Worm (Caenorhabditis elegans) whole organism, L2 larva: ENCODE results near the gene ZK512.10.

Experiments used
- C34F6.9 ChIP-seq: fragments of 150-350 bp; optimal IDR thresholded peaks from 2 replicates; lab custom pipeline; 2014; ENCODE audit warnings: missing biosample characterization, missing genetic modification characterization
- F13H6.1 ChIP-seq: sonication (generic microtip); optimal IDR thresholded peaks from 2 replicates; lab custom pipeline; 2016; ENCODE audit warnings: missing genetic modification characterization, missing compliant biosample characterization
- R02D3.7 ChIP-seq: fragments of 150-350 bp; optimal IDR thresholded peaks from 2 replicates; lab custom pipeline; 2014; ENCODE audit warnings: missing biosample characterization, missing genetic modification characterization
- Y55F3AM.14 ChIP-seq: fragments of 200-800 bp; sonication (Bioruptor generic); optimal IDR thresholded peaks from 2 replicates; lab custom pipeline; 2018; ENCODE audit warnings: mild to moderate bottlenecking, missing genetic modification characterization, missing compliant biosample characterization
- aly-2 ChIP-seq: fragments of 150-350 bp; optimal IDR thresholded peaks from 2 replicates; lab custom pipeline; 2014; ENCODE audit warnings: missing biosample characterization, missing genetic modification characterization
- ceh-16 ChIP-seq: fragments of 150-350 bp; optimal IDR thresholded peaks from 2 replicates; lab custom pipeline; 2014; ENCODE audit warnings: missing biosample characterization, missing genetic modification characterization
- ceh-82 ChIP-seq: fragments of 150-350 bp; optimal IDR thresholded peaks from 2 replicates; lab custom pipeline; 2014; ENCODE audit warnings: missing biosample characterization, missing genetic modification characterization
- crh-2 ChIP-seq: sonication (generic microtip); optimal IDR thresholded peaks from 2 replicates; lab custom pipeline; 2017; ENCODE audit warnings: missing biosample characterization, missing genetic modification characterization
- dmd-4 ChIP-seq: sonication (generic microtip); optimal IDR thresholded peaks from 2 replicates; lab custom pipeline; 2017; ENCODE audit warnings: missing biosample characterization, missing genetic modification characterization
- elt-1 ChIP-seq: fragments of 150-350 bp; optimal IDR thresholded peaks from 2 replicates; lab custom pipeline; 2014; ENCODE audit warnings: missing biosample characterization, missing genetic modification characterization
- elt-3 ChIP-seq: sonication (generic microtip); optimal IDR thresholded peaks from 2 replicates; lab custom pipeline; 2017; ENCODE audit warnings: missing biosample characterization, missing genetic modification characterization
- fos-1 ChIP-seq: fragments of 150-350 bp; optimal IDR thresholded peaks from 2 replicates; lab custom pipeline; 2014; ENCODE audit warnings: missing biosample characterization, missing genetic modification characterization
- lin-11 ChIP-seq: fragments of 150-350 bp; sonication (generic microtip); optimal IDR thresholded peaks from 2 replicates; lab custom pipeline; 2014; ENCODE audit warnings: missing biosample characterization, missing genetic modification characterization, inconsistent platforms, mixed read lengths
- lin-13 ChIP-seq: fragments of 150-350 bp; optimal IDR thresholded peaks from 2 replicates; lab custom pipeline; 2014; ENCODE audit warnings: missing biosample characterization, missing genetic modification reagents, missing genetic modification characterization
- lsy-2 ChIP-seq, 2 experiments: fragments of 150-350 bp in 1 of 2; sonication (generic microtip) in 1 of 2; optimal IDR thresholded peaks; 2 replicates each; lab custom pipeline; 2014 to 2017; ENCODE audit warnings: missing biosample characterization in 2 of 2, missing genetic modification characterization in 2 of 2
- mab-5 ChIP-seq: fragments of 150-350 bp; optimal IDR thresholded peaks from 2 replicates; lab custom pipeline; 2014; ENCODE audit warnings: missing biosample characterization, missing genetic modification characterization
- mbf-1 ChIP-seq: sonication (generic microtip); optimal IDR thresholded peaks from 2 replicates; lab custom pipeline; 2017; ENCODE audit warnings: missing biosample characterization, missing genetic modification characterization
- nhr-10 ChIP-seq: sonication (generic microtip); optimal IDR thresholded peaks from 2 replicates; lab custom pipeline; 2017; ENCODE audit warnings: missing biosample characterization, missing genetic modification characterization
- nhr-11 ChIP-seq: fragments of 150-350 bp; optimal IDR thresholded peaks from 2 replicates; lab custom pipeline; 2014; ENCODE audit warnings: missing biosample characterization, missing genetic modification characterization
- nhr-12 ChIP-seq: fragments of 150-350 bp; optimal IDR thresholded peaks from 2 replicates; lab custom pipeline; 2014; ENCODE audit warnings: missing biosample characterization, missing genetic modification characterization
- nhr-129 ChIP-seq: fragments of 150-350 bp; optimal IDR thresholded peaks from 2 replicates; lab custom pipeline; 2014; ENCODE audit warnings: missing biosample characterization, missing genetic modification characterization
- nhr-23 ChIP-seq: fragments of 150-350 bp; optimal IDR thresholded peaks from 2 replicates; lab custom pipeline; 2014; ENCODE audit warnings: missing biosample characterization, missing genetic modification reagents, missing genetic modification characterization
- nhr-25 ChIP-seq: fragments of 150-350 bp; sonication (generic microtip); optimal IDR thresholded peaks from 3 replicates; lab custom pipeline; 2014; ENCODE audit warnings: missing biosample characterization, missing genetic modification characterization
- nhr-6 ChIP-seq: fragments of 150-350 bp; optimal IDR thresholded peaks from 2 replicates; lab custom pipeline; 2014; ENCODE audit warnings: missing biosample characterization, missing genetic modification characterization
- nhr-77 ChIP-seq: fragments of 150-350 bp; optimal IDR thresholded peaks from 2 replicates; lab custom pipeline; 2014; ENCODE audit warnings: missing biosample characterization, missing genetic modification characterization
- sem-4 ChIP-seq: fragments of 150-350 bp; optimal IDR thresholded peaks from 2 replicates; lab custom pipeline; 2014; ENCODE audit warnings: missing biosample characterization, missing genetic modification reagents, missing genetic modification characterization
- skn-1 ChIP-seq: sonication (generic microtip); optimal IDR thresholded peaks from 2 replicates; lab custom pipeline; 2017; ENCODE audit warnings: missing biosample characterization, missing genetic modification characterization
- sma-3 ChIP-seq: sonication (generic microtip); optimal IDR thresholded peaks from 2 replicates; lab custom pipeline; 2016; ENCODE audit warnings: missing genetic modification reagents, missing genetic modification characterization, missing compliant biosample characterization
- sma-9 ChIP-seq, 2 experiments: fragments of 150-350 bp in 1 of 2; sonication (generic microtip) in 1 of 2; optimal IDR thresholded peaks; 2 replicates each; lab custom pipeline; 2014 to 2016; ENCODE audit warnings: missing genetic modification characterization in 2 of 2, mild to moderate bottlenecking in 1 of 2, missing biosample characterization in 1 of 2, missing compliant biosample characterization in 1 of 2, missing genetic modification reagents in 1 of 2, moderate library complexity in 1 of 2
- snpc-4 ChIP-seq: fragments of 150-350 bp; optimal IDR thresholded peaks from 2 replicates; lab custom pipeline; 2014; ENCODE audit warnings: missing biosample characterization, missing genetic modification characterization
- unc-39 ChIP-seq: fragments of 150-350 bp; optimal IDR thresholded peaks from 2 replicates; lab custom pipeline; 2014; ENCODE audit warnings: missing biosample characterization, missing genetic modification characterization
- unc-55 ChIP-seq: fragments of 150-350 bp; sonication (generic microtip); optimal IDR thresholded peaks from 3 replicates; lab custom pipeline; 2014; ENCODE audit warnings: missing biosample characterization, missing genetic modification reagents, missing genetic modification characterization
- unc-62 ChIP-seq: fragments of 150-350 bp; optimal IDR thresholded peaks from 2 replicates; lab custom pipeline; 2014; ENCODE audit warnings: missing biosample characterization, missing genetic modification reagents, missing genetic modification characterization
- ztf-1 ChIP-seq: fragments of 200-800 bp; sonication (Bioruptor generic); conservative IDR thresholded peaks from 2 replicates; pipeline ENCODE4 v1.3.6; 2022; ENCODE audit warnings: missing genetic modification characterization, missing compliant biosample characterization
- ztf-11 ChIP-seq: sonication (generic microtip); optimal IDR thresholded peaks from 2 replicates; lab custom pipeline; 2017; ENCODE audit warnings: missing biosample characterization, missing genetic modification characterization
- ztf-4 ChIP-seq: fragments of 150-350 bp; optimal IDR thresholded peaks from 2 replicates; lab custom pipeline; 2014; ENCODE audit warnings: missing biosample characterization, missing genetic modification characterization

The ZK512.10 gene

DNA sequence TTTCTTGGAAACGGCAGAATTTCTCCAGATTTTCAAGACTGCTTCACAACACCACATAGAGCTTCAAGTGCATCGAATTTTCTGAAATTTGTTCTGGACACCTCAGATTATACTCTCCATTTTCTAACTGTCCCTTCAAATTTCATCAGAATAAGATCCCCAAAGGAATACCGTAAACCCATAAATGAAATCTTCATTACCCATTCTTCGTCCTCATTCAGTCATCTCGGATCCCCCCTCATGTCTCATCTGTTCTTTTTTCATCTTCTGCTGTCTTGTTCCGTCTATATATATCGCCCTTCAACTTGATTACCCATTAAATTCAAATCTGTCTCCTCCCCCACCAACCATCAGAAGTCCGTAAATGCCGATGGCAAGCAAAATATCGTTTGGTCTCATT lies 16.6 kb upstream of the ZK512.10 start:
- TF ChIP-seq skn-1 (tag; lab: Kevin White, UChicago) (no peak), sem-4 (no peak), dmd-4 (tag; lab: Kevin White, UChicago) (no peak), aly-2 (tag; lab: Kevin White, UChicago) (no peak), mab-5 (tag; lab: Kevin White, UChicago) (no peak), ztf-1 (no peak), F13H6.1 (no peak), nhr-10 (no peak), elt-1 (tag; lab: Kevin White, UChicago) (no peak), unc-55 (no peak), ztf-4 (no peak), elt-3 (tag; lab: Kevin White, UChicago) (no peak), fos-1 (tag; lab: Kevin White, UChicago) (no peak), lin-11 (tag; lab: Kevin White, UChicago) (no peak), crh-2 (tag; lab: Kevin White, UChicago) (no peak), sma-9 (GFP tag; optimal IDR thresholded peaks at IDR 0.05; lab: Kevin White, UChicago) (no peak), sma-9 (tag; optimal IDR thresholded peaks at IDR 0.05; lab: Kevin White, UChicago) (no peak)

DNA sequence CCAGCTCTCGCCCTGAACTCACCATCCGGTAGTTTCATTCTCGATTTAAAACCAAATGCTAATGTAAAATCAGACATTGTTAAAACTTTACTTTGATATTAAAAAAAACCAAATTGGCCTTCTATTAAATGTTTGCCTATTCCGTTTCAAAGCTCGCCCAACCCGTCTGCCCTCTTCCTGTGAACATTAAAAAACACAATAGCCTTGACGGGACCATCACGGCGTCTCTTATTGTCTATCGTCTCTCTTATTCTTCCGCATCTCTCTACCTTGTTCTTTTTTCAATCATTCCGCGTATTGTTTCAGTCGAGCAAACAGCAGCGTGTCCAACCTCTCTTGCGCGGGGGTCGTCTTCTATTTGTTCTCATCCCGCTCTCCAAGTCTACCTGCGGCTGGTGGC lies 16.0 kb upstream of the ZK512.10 start, which contains the start of gene ZK512.1:
ZK512.1 (plus strand) TSS at position 301 of the 400 bp plus-strand sequence.
- TF ChIP-seq sma-3: no peak
- TF ChIP-seq elt-3 (tag; lab: Kevin White, UChicago): no peak
- no peak for TF ChIP-seq nhr-23 (tag; lab: Kevin White, UChicago)
- no peak for TF ChIP-seq crh-2 (tag; lab: Kevin White, UChicago)
- no peak for TF ChIP-seq lin-11 (tag; lab: Kevin White, UChicago)
- no peak for TF ChIP-seq R02D3.7 (tag; lab: Kevin White, UChicago)
- no peak for TF ChIP-seq lsy-2 (tag; optimal IDR thresholded peaks at IDR 0.05; lab: Kevin White, UChicago)
- TF ChIP-seq nhr-11: no peak
- no peak for TF ChIP-seq aly-2 (tag; lab: Kevin White, UChicago)
- TF ChIP-seq snpc-4: no peak
- TF ChIP-seq unc-62 (GFP tag; lab: Kevin White, UChicago): no peak
- no peak for TF ChIP-seq ztf-11 (tag; lab: Kevin White, UChicago)
- no peak for TF ChIP-seq unc-39 (tag; lab: Kevin White, UChicago)
- no peak for TF ChIP-seq mbf-1
- no peak for TF ChIP-seq Y55F3AM.14 (GFP tag; lab: Kevin White, UChicago)
- no peak for TF ChIP-seq ceh-82 (tag; lab: Kevin White, UChicago)
- no peak for TF ChIP-seq skn-1 (tag; lab: Kevin White, UChicago)
- TF ChIP-seq lin-13: no peak
- no peak for TF ChIP-seq nhr-129 (tag; lab: Kevin White, UChicago)
- TF ChIP-seq, all 48 proteins: peak for 0

- no peak for TF ChIP-seq nhr-129 (tag; lab: Kevin White, UChicago)
Measured at ce11 chrIII:9115745-9116144, 14.9 kb upstream of the ZK512.10 start.

- TF ChIP-seq ceh-16 (tag; lab: Kevin White, UChicago): no peak
- no peak for TF ChIP-seq nhr-77
- no peak for TF ChIP-seq mab-5 (tag; lab: Kevin White, UChicago)
- TF ChIP-seq Y55F3AM.14 (GFP tag; lab: Kevin White, UChicago): no peak
- no peak for TF ChIP-seq nhr-6 (tag; lab: Kevin White, UChicago)
- TF ChIP-seq nhr-12 (tag; lab: Kevin White, UChicago): no peak
- TF ChIP-seq fos-1 (tag; lab: Kevin White, UChicago): no peak
- no peak for TF ChIP-seq dmd-4 (tag; lab: Kevin White, UChicago)
- TF ChIP-seq C34F6.9 (tag; lab: Kevin White, UChicago): no peak
- TF ChIP-seq unc-55: no peak
- no peak for TF ChIP-seq ceh-82 (tag; lab: Kevin White, UChicago)
- no peak for TF ChIP-seq nhr-25 (tag; lab: Kevin White, UChicago)
- no peak for TF ChIP-seq sma-3
Measured at ce11 chrIII:9118314-9118850, 12.3 kb upstream of the ZK512.10 start, which contains the start of gene grl-11. grl-11 (minus strand) TSS chrIII:9118364.
